Fruit fly (Drosophila melanogaster) whole organism, wandering third instar larva: ENCODE measurements around the gene CG14115.

Experiments
- Abd-B ChIP-seq: fragments of >200 bp; optimal IDR thresholded peaks from 2 replicates; lab custom pipeline; 2017; ENCODE audit warnings: missing biosample characterization, missing genetic modification characterization
- CG32264 ChIP-seq: fragments of 200-800 bp; sonication (Bioruptor generic); optimal IDR thresholded peaks from 2 replicates; lab custom pipeline; 2016; ENCODE audit warnings: missing biosample characterization, missing genetic modification characterization
- CG9705 ChIP-seq: fragments of 200-800 bp; sonication (Bioruptor generic); optimal IDR thresholded peaks from 2 replicates; lab custom pipeline; 2018; ENCODE audit warnings: missing biosample characterization, mild to moderate bottlenecking, missing genetic modification characterization
- CrebA ChIP-seq: fragments of 200-800 bp; sonication (Bioruptor generic); optimal IDR thresholded peaks from 2 replicates; lab custom pipeline; 2016; ENCODE audit warnings: missing biosample characterization, mild to moderate bottlenecking, missing genetic modification characterization, borderline replicate concordance
- Dfd ChIP-seq: fragments of >200 bp; optimal IDR thresholded peaks from 2 replicates; lab custom pipeline; 2017; ENCODE audit warnings: missing biosample characterization, missing genetic modification characterization
- Dif ChIP-seq: fragments of 200-275, 200-300 bp; sonication (Bioruptor generic); optimal IDR thresholded peaks from 2 replicates; lab custom pipeline; 2018; ENCODE audit warnings: missing biosample characterization, missing genetic modification characterization; ENCODE audit not compliant: partially characterized antibody
- GATAd ChIP-seq: sonication (Bioruptor generic); optimal IDR thresholded peaks from 2 replicates; lab custom pipeline; 2016; ENCODE audit warnings: missing biosample characterization, missing genetic modification characterization
- Hr83 ChIP-seq: fragments of 200-300 bp; sonication (Bioruptor generic); optimal IDR thresholded peaks from 2 replicates; lab custom pipeline; 2016; ENCODE audit warnings: missing biosample characterization, mild to moderate bottlenecking, missing genetic modification characterization, moderate library complexity; ENCODE audit not compliant: poor library complexity, severe bottlenecking
- Jra ChIP-seq: sonication (Bioruptor generic); optimal IDR thresholded peaks from 2 replicates; lab custom pipeline; 2016; ENCODE audit warnings: missing biosample characterization, missing genetic modification characterization
- Sp1 ChIP-seq: fragments of 200-800 bp; sonication (Bioruptor generic); optimal IDR thresholded peaks from 3 replicates; lab custom pipeline; 2019; ENCODE audit warnings: missing biosample characterization, mild to moderate bottlenecking, missing genetic modification characterization, moderate library complexity
- Vsx2 ChIP-seq: fragments of 200-300, 225-300 bp; sonication (Bioruptor generic); optimal IDR thresholded peaks from 2 replicates; lab custom pipeline; 2018; ENCODE audit warnings: missing biosample characterization, missing genetic modification characterization; ENCODE audit not compliant: partially characterized antibody
- br ChIP-seq: fragments of 200-800 bp; sonication (Bioruptor generic); optimal IDR thresholded peaks from 2 replicates; lab custom pipeline; 2016; ENCODE audit warnings: missing biosample characterization, missing genetic modification characterization
- brk ChIP-seq: fragments of 200-800 bp; sonication (Bioruptor generic); optimal IDR thresholded peaks from 2 replicates; lab custom pipeline; 2016; ENCODE audit warnings: missing biosample characterization, mild to moderate bottlenecking, missing genetic modification characterization
- dl ChIP-seq, 2 experiments: fragments of 175-275, 200-275 bp in 1 of 2; fragments of 200-275 bp in 1 of 2; sonication (Bioruptor generic); optimal IDR thresholded peaks; lab custom pipeline; 2018; ENCODE audit warnings: mild to moderate bottlenecking in 2 of 2, missing biosample characterization in 2 of 2, missing genetic modification characterization in 2 of 2, moderate library complexity in 2 of 2; ENCODE audit not compliant: partially characterized antibody in 2 of 2, insufficient read depth in 1 of 2
- dmrt93B ChIP-seq: fragments of 200-800 bp; sonication (Bioruptor generic); optimal IDR thresholded peaks from 2 replicates; lab custom pipeline; 2018; ENCODE audit warnings: missing biosample characterization, mild to moderate bottlenecking, missing genetic modification characterization
- dsf ChIP-seq: sonication (Bioruptor generic); optimal IDR thresholded peaks from 2 replicates; lab custom pipeline; 2016; ENCODE audit warnings: missing biosample characterization, missing genetic modification characterization, borderline replicate concordance
- ey ChIP-seq: fragments of 200-800 bp; sonication (Bioruptor generic); optimal IDR thresholded peaks from 2 replicates; lab custom pipeline; 2016; ENCODE audit warnings: missing biosample characterization, missing genetic modification characterization
- fru ChIP-seq: fragments of 200-800 bp; sonication (Bioruptor generic); optimal IDR thresholded peaks from 3 replicates; lab custom pipeline; 2016; ENCODE audit warnings: missing biosample characterization, mild to moderate bottlenecking, missing genetic modification characterization
- h ChIP-seq: fragments of 200-800 bp; sonication (Bioruptor generic); optimal IDR thresholded peaks from 3 replicates; lab custom pipeline; 2016; ENCODE audit warnings: missing biosample characterization, mild to moderate bottlenecking, missing genetic modification characterization
- jim ChIP-seq: fragments of 175-275, 200-325 bp; sonication (Bioruptor generic); optimal IDR thresholded peaks from 2 replicates; lab custom pipeline; 2016; ENCODE audit warnings: missing biosample characterization, mild to moderate bottlenecking, missing genetic modification characterization
- pan ChIP-seq: fragments of >200 bp; optimal IDR thresholded peaks from 2 replicates; lab custom pipeline; 2017
- psq ChIP-seq: fragments of 200-800 bp; sonication (Bioruptor generic); optimal IDR thresholded peaks from 3 replicates; lab custom pipeline; 2017; ENCODE audit warnings: missing biosample characterization, mild to moderate bottlenecking, missing genetic modification characterization, moderate library complexity
- rgr ChIP-seq: fragments of 200-800 bp; sonication (Bioruptor generic); optimal IDR thresholded peaks from 3 replicates; lab custom pipeline; 2016; ENCODE audit warnings: missing biosample characterization, mild to moderate bottlenecking, missing genetic modification characterization
- sage ChIP-seq: fragments of 200-800 bp; sonication (Bioruptor generic); optimal IDR thresholded peaks from 2 replicates; lab custom pipeline; 2016; ENCODE audit warnings: missing biosample characterization, mild to moderate bottlenecking, missing genetic modification characterization
- sv ChIP-seq: fragments of 200-800 bp; sonication (Bioruptor generic); optimal IDR thresholded peaks from 3 replicates; lab custom pipeline; 2016; ENCODE audit warnings: missing biosample characterization, missing genetic modification characterization
- tai ChIP-seq: sonication (Bioruptor generic); optimal IDR thresholded peaks from 2 replicates; lab custom pipeline; 2016; ENCODE audit warnings: missing biosample characterization, missing genetic modification characterization
- usp ChIP-seq: fragments of >200 bp; optimal IDR thresholded peaks from 2 replicates; lab custom pipeline; 2017; ENCODE audit warnings: missing biosample characterization, missing genetic modification characterization
- woc ChIP-seq: sonication (Bioruptor generic); optimal IDR thresholded peaks from 2 replicates; lab custom pipeline; 2016; ENCODE audit warnings: missing biosample characterization, mild to moderate bottlenecking, missing genetic modification characterization

Gene CG14115

dm6 chr3L:13065619-13066018 is 4.4 kb upstream of the CG14115 start:
- TF ChIP-seq rgr (GFP tag; lab: Kevin White, UChicago) (no peak), Jra (GFP tag; lab: Kevin White, UChicago) (no peak), fru (no peak), Hr83 (GFP tag; lab: Kevin White, UChicago) (no peak), ey (GFP tag; lab: Kevin White, UChicago) (no peak), jim (GFP tag; lab: Kevin White, UChicago) (no peak), dmrt93B (GFP tag; lab: Kevin White, UChicago) (no peak)
- TF ChIP-seq, all 38 proteins: peak for 0

- TF ChIP-seq Vsx2 (GFP tag; lab: Kevin White, UChicago) = no peak
- peak; percentile 84 for TF ChIP-seq Dfd
- no peak for TF ChIP-seq Abd-B (GFP tag; lab: Kevin White, UChicago)
Measured at dm6 chr3L:13064935-13065334, 3.7 kb upstream of the CG14115 start.

dm6 chr3L:13064346-13064745 is 3.1 kb upstream of the CG14115 start:
- TF ChIP-seq Dif (no peak), CG9705 (no peak), tai (GFP tag; lab: Kevin White, UChicago) (no peak), dmrt93B (GFP tag; lab: Kevin White, UChicago) (no peak)

- TF ChIP-seq GATAd = no peak
- TF ChIP-seq Hr83 (GFP tag; lab: Kevin White, UChicago) = no peak
- TF ChIP-seq Sp1 (GFP tag; lab: Kevin White, UChicago) = no peak
- no peak for TF ChIP-seq CG32264
- no peak for TF ChIP-seq woc (GFP tag; lab: Kevin White, UChicago)
- TF ChIP-seq brk (GFP tag; lab: Kevin White, UChicago) = no peak
- no peak for TF ChIP-seq h (GFP tag; lab: Kevin White, UChicago)
- no peak for TF ChIP-seq Dif
Measured at dm6 chr3L:13062746-13063145, 1.5 kb upstream of the CG14115 start, which contains the start of gene CG34429. CG34429 (plus strand) TSS chr3L:13063046.

dm6 chr3L:13058429-13058828 is 2.8 kb downstream of the CG14115 start:
- TF ChIP-seq dl (GFP tag; optimal IDR thresholded peaks at IDR 0.05; lab: Kevin White, UChicago; ENCODE audit: insufficient read depth in 1 of 2, partially characterized antibody in 2 of 2) = no peak
- TF ChIP-seq ey (GFP tag; lab: Kevin White, UChicago) = no peak
- TF ChIP-seq dsf (GFP tag; lab: Kevin White, UChicago) = no peak
- no peak for TF ChIP-seq Sp1 (GFP tag; lab: Kevin White, UChicago)
- TF ChIP-seq woc (GFP tag; lab: Kevin White, UChicago) = no peak
- no peak for TF ChIP-seq GATAd

dm6 chr3L:13050675-13051202 is 10.5 kb downstream of the CG14115 start:
- TF ChIP-seq tai (GFP tag; lab: Kevin White, UChicago) = no peak
- no peak for TF ChIP-seq Dfd
- TF ChIP-seq pan (lab: Kevin White, UChicago) = no peak
- TF ChIP-seq usp (GFP tag; lab: Kevin White, UChicago) = no peak
- no peak for TF ChIP-seq h (GFP tag; lab: Kevin White, UChicago)
- TF ChIP-seq Sp1 (GFP tag; lab: Kevin White, UChicago) = no peak
- TF ChIP-seq CG9705 = no peak
- no peak for TF ChIP-seq psq (GFP tag; lab: Kevin White, UChicago)
- no peak for TF ChIP-seq fru
- no peak for TF ChIP-seq sv (GFP tag; lab: Kevin White, UChicago)
- no peak for TF ChIP-seq CG32264
- TF ChIP-seq brk (GFP tag; lab: Kevin White, UChicago) = no peak
- no peak for TF ChIP-seq GATAd
- TF ChIP-seq woc (GFP tag; lab: Kevin White, UChicago) = no peak
- TF ChIP-seq Dif = no peak
- no peak for TF ChIP-seq br (GFP tag; lab: Kevin White, UChicago)
- TF ChIP-seq dmrt93B (GFP tag; lab: Kevin White, UChicago) = no peak
- no peak for TF ChIP-seq sage (GFP tag; lab: Kevin White, UChicago)
- no peak for TF ChIP-seq CrebA (GFP tag; lab: Kevin White, UChicago)
